ENCODE assay signal across 1 fruit fly cellular context in genomic region chr3L:17999406-18000101, dm6.
TF ChIP-seq lines count a peak whose summit lies in the region.

No protein-coding gene starts in this region.

TF ChIP-seq in whole organism, embryonic, 481 proteins besides CTCF, POLR2A, EP300 and RAD21 (continued from another document):
- TF ChIP-seq CG10147 (GFP tag; optimal IDR thresholded peaks at IDR 0.05; lab: Kevin White, UChicago): peak; percentile 96
- peak; percentile 92 for TF ChIP-seq Atf-2 (GFP tag; optimal IDR thresholded peaks at IDR 0.05; lab: Kevin White, UChicago)
- peak; percentile 28; the same call in 3 of the 4 replicates for TF ChIP-seq Gug (GFP tag; IDR thresholded peaks at IDR 0.05; lab: Robert Waterston, UW)
- TF ChIP-seq CG18764 (GFP tag; optimal IDR thresholded peaks at IDR 0.05; lab: Kevin White, UChicago): peak; percentile 70
- TF ChIP-seq ftz-f1 (GFP tag; optimal IDR thresholded peaks at IDR 0.05; lab: Kevin White, UChicago): peak; percentile 79
- TF ChIP-seq CG10274 (GFP tag; optimal IDR thresholded peaks at IDR 0.05; lab: Kevin White, UChicago): peak; percentile 86
- TF ChIP-seq CG30431 (GFP tag; optimal IDR thresholded peaks at IDR 0.05; lab: Kevin White, UChicago): peak; percentile 72
- peak; percentile 94 for TF ChIP-seq CG11504 (tag; optimal IDR thresholded peaks at IDR 0.05; lab: Kevin White, UChicago)
- peak; percentile 94 for TF ChIP-seq D19A (tag; optimal IDR thresholded peaks at IDR 0.05; lab: Kevin White, UChicago)
- TF ChIP-seq CG9876 (GFP tag; optimal IDR thresholded peaks at IDR 0.05; lab: Kevin White, UChicago): peak; percentile 71
- peak; percentile 89 for TF ChIP-seq CG4854 (GFP tag; optimal IDR thresholded peaks at IDR 0.05; lab: Kevin White, UChicago)
- peak; percentile 77 for TF ChIP-seq Aef1 (GFP tag; IDR thresholded peaks at IDR 0.05; lab: Robert Waterston, UW)
- TF ChIP-seq CG4820 (GFP tag; optimal IDR thresholded peaks at IDR 0.05; lab: Kevin White, UChicago): peak; percentile 100
- TF ChIP-seq HmgZ (tag; optimal IDR thresholded peaks at IDR 0.05; lab: Kevin White, UChicago): peak; percentile 93
- peak; percentile 96 for TF ChIP-seq CG13624 (GFP tag; optimal IDR thresholded peaks at IDR 0.05; lab: Kevin White, UChicago)
- peak; percentile 92 for TF ChIP-seq en (GFP tag; optimal IDR thresholded peaks at IDR 0.05; lab: Kevin White, UChicago)
- peak; percentile 36 for TF ChIP-seq stwl (tag; optimal IDR thresholded peaks at IDR 0.05; lab: Kevin White, UChicago)
- peak; percentile 96 for TF ChIP-seq CHES-1-like (GFP tag; optimal IDR thresholded peaks at IDR 0.05; lab: Kevin White, UChicago)
- peak; percentile 61; the same call in 1 of the 2 replicates for TF ChIP-seq MBD-R2 (GFP tag; IDR thresholded peaks at IDR 0.05; lab: Robert Waterston, UW)
- peak; percentile 93 for TF ChIP-seq dm (GFP tag; optimal IDR thresholded peaks at IDR 0.05; lab: Kevin White, UChicago)
- TF ChIP-seq ase (GFP tag; IDR thresholded peaks at IDR 0.05; lab: Robert Waterston, UW): peak; percentile 66; the same call in 2 of the 3 replicates
- peak; percentile 90 to 94 for TF ChIP-seq bsh (GFP tag; optimal IDR thresholded peaks at IDR 0.05; lab: Kevin White, UChicago)
- TF ChIP-seq CG6683 (GFP tag; optimal IDR thresholded peaks at IDR 0.05; lab: Kevin White, UChicago): peak; percentile 88
- no peak for TF ChIP-seq ham (GFP tag; IDR thresholded peaks at IDR 0.05; lab: Robert Waterston, UW)
- TF ChIP-seq CG30403 (GFP tag; optimal IDR thresholded peaks at IDR 0.05; lab: Kevin White, UChicago): peak; percentile 94
- peak; percentile 60 for TF ChIP-seq MTF-1 (GFP tag; optimal IDR thresholded peaks at IDR 0.05; lab: Kevin White, UChicago; ENCODE audit: borderline replicate concordance)
- TF ChIP-seq CG10209 (GFP tag; optimal IDR thresholded peaks at IDR 0.05; lab: Kevin White, UChicago): peak; percentile 93
- peak; percentile 96 for TF ChIP-seq dmrt11E (tag; optimal IDR thresholded peaks at IDR 0.05; lab: Kevin White, UChicago)
- TF ChIP-seq hbn (GFP tag; IDR thresholded peaks at IDR 0.05; lab: Robert Waterston, UW; ENCODE audit: partially characterized antibody): no peak
- peak; percentile 21 for TF ChIP-seq MESR4 (GFP tag; optimal IDR thresholded peaks at IDR 0.05; lab: Kevin White, UChicago)
- peak; percentile 65; the same call in 2 of the 3 replicates for TF ChIP-seq CG2889 (GFP tag; IDR thresholded peaks at IDR 0.05; lab: Robert Waterston, UW)
- no peak for TF ChIP-seq CG7745 (tag; optimal IDR thresholded peaks at IDR 0.05; lab: Kevin White, UChicago)
- peak; percentile 94 for TF ChIP-seq CG17361 (GFP tag; IDR thresholded peaks at IDR 0.05; lab: Robert Waterston, UW)
- TF ChIP-seq zen (tag; optimal IDR thresholded peaks at IDR 0.05; lab: Kevin White, UChicago): peak; percentile 93
- peak; percentile 91 for TF ChIP-seq fu2 (GFP tag; optimal IDR thresholded peaks at IDR 0.05; lab: Kevin White, UChicago)
- no peak for TF ChIP-seq CG11085 (GFP tag; IDR thresholded peaks at IDR 0.05; lab: Robert Waterston, UW)
- TF ChIP-seq Sox100B (GFP tag; optimal IDR thresholded peaks at IDR 0.05; lab: Kevin White, UChicago): peak; percentile 95
- TF ChIP-seq CG9932 (GFP tag; IDR thresholded peaks at IDR 0.05; lab: Robert Waterston, UW): peak; percentile 81
- TF ChIP-seq CG6791 (GFP tag; IDR thresholded peaks at IDR 0.05; lab: Robert Waterston, UW; ENCODE audit: partially characterized antibody): peak; percentile 51; the same call in 1 of the 3 replicates
- peak; percentile 79 for TF ChIP-seq CG3163 (GFP tag; optimal IDR thresholded peaks at IDR 0.05; lab: Kevin White, UChicago)
- TF ChIP-seq ranshi (GFP tag; IDR thresholded peaks at IDR 0.05; lab: Robert Waterston, UW): peak; percentile 78; the same call in 1 of the 2 replicates
- peak; percentile 26 to 79 for TF ChIP-seq insv (GFP tag; optimal IDR thresholded peaks at IDR 0.05; lab: Kevin White, UChicago)
- TF ChIP-seq shn (GFP tag; optimal IDR thresholded peaks at IDR 0.05; lab: Kevin White, UChicago): peak; percentile 96
- TF ChIP-seq sisA (GFP tag; IDR thresholded peaks at IDR 0.05; lab: Robert Waterston, UW): peak; percentile 64
- TF ChIP-seq twi (tag; optimal IDR thresholded peaks at IDR 0.05; lab: Kevin White, UChicago): peak; percentile 95
- TF ChIP-seq CG6854 (GFP tag; optimal IDR thresholded peaks at IDR 0.05; lab: Kevin White, UChicago): peak; percentile 92
- peak; percentile 80 for TF ChIP-seq Bdp1 (GFP tag; optimal IDR thresholded peaks at IDR 0.05; lab: Kevin White, UChicago)
- peak; percentile 65 for TF ChIP-seq CG3995 (GFP tag; optimal IDR thresholded peaks at IDR 0.05; lab: Kevin White, UChicago)
- peak; percentile 78 for TF ChIP-seq chm (GFP tag; IDR thresholded peaks at IDR 0.05; lab: Robert Waterston, UW)
- TF ChIP-seq sr (GFP tag; IDR thresholded peaks at IDR 0.05; lab: Robert Waterston, UW): peak; percentile 6; the same call in 1 of the 3 replicates
- peak; percentile 87 for TF ChIP-seq CG32532 (GFP tag; IDR thresholded peaks at IDR 0.05; lab: Robert Waterston, UW)
- peak; percentile 78 for TF ChIP-seq CG7357 (GFP tag; IDR thresholded peaks at IDR 0.05; lab: Robert Waterston, UW)
- TF ChIP-seq Usf (GFP tag; optimal IDR thresholded peaks at IDR 0.05; lab: Kevin White, UChicago): peak; percentile 84
- TF ChIP-seq Rx (GFP tag; IDR thresholded peaks at IDR 0.05; lab: Robert Waterston, UW): peak; percentile 80
- TF ChIP-seq Fer1 (GFP tag; optimal IDR thresholded peaks at IDR 0.05; lab: Kevin White, UChicago): peak; percentile 97
- peak; percentile 94 for TF ChIP-seq CG15269 (tag; optimal IDR thresholded peaks at IDR 0.05; lab: Kevin White, UChicago)
- TF ChIP-seq schlank (tag; optimal IDR thresholded peaks at IDR 0.05; lab: Kevin White, UChicago): peak; percentile 68
- TF ChIP-seq CG17186 (GFP tag; optimal IDR thresholded peaks at IDR 0.05; lab: Kevin White, UChicago): peak; percentile 79
- TF ChIP-seq trem (tag; optimal IDR thresholded peaks at IDR 0.05; lab: Kevin White, UChicago): peak; percentile 90
- peak; percentile 91 for TF ChIP-seq bab2 (GFP tag; optimal IDR thresholded peaks at IDR 0.05; lab: Kevin White, UChicago)
- peak; percentile 92 for TF ChIP-seq CG12104 (GFP tag; optimal IDR thresholded peaks at IDR 0.05; lab: Kevin White, UChicago)
- peak; percentile 60 for TF ChIP-seq sima (GFP tag; optimal IDR thresholded peaks at IDR 0.05; lab: Kevin White, UChicago)
- peak; percentile 97 for TF ChIP-seq CG8924 (tag; optimal IDR thresholded peaks at IDR 0.05; lab: Kevin White, UChicago)
- TF ChIP-seq pb (GFP tag; optimal IDR thresholded peaks at IDR 0.05; lab: Kevin White, UChicago): peak; percentile 95
- peak; percentile 71 for TF ChIP-seq ap (GFP tag; IDR thresholded peaks at IDR 0.05; lab: Robert Waterston, UW)
- TF ChIP-seq inv (GFP tag; IDR thresholded peaks at IDR 0.05; lab: Robert Waterston, UW; ENCODE audit: partially characterized antibody): no peak
- TF ChIP-seq zfh1 (GFP tag; IDR thresholded peaks at IDR 0.05; lab: Robert Waterston, UW): peak; percentile 86
- TF ChIP-seq HLH54F (GFP tag; optimal IDR thresholded peaks at IDR 0.05; lab: Kevin White, UChicago): peak; percentile 91
- peak; percentile 68 for TF ChIP-seq TFAM (GFP tag; optimal IDR thresholded peaks at IDR 0.05; lab: Kevin White, UChicago)
- TF ChIP-seq CG9727 (GFP tag; optimal IDR thresholded peaks at IDR 0.05; lab: Kevin White, UChicago): peak; percentile 98
- no peak for TF ChIP-seq usp (GFP tag; optimal IDR thresholded peaks at IDR 0.05; lab: Kevin White, UChicago)
- TF ChIP-seq CG11247 (GFP tag; IDR thresholded peaks at IDR 0.05; lab: Robert Waterston, UW): peak; percentile 72; the same call in 1 of the 2 replicates
- peak; percentile 82 for TF ChIP-seq H15 (GFP tag; IDR thresholded peaks at IDR 0.05; lab: Robert Waterston, UW)
- TF ChIP-seq pum (GFP tag; optimal IDR thresholded peaks at IDR 0.05; lab: Kevin White, UChicago): peak; percentile 89
- TF ChIP-seq Myb (GFP tag; optimal IDR thresholded peaks at IDR 0.05; lab: Kevin White, UChicago): peak; percentile 81
- peak; percentile 88 for TF ChIP-seq esg (GFP tag; conservative IDR thresholded peaks at IDR 0.05; lab: Robert Waterston, UW)
- TF ChIP-seq gsb (GFP tag; IDR thresholded peaks at IDR 0.05; lab: Robert Waterston, UW): peak; percentile 69
- TF ChIP-seq CG7271 (tag; optimal IDR thresholded peaks at IDR 0.05; lab: Kevin White, UChicago): peak; percentile 60
- peak; percentile 91 for TF ChIP-seq Hmr (GFP tag; optimal IDR thresholded peaks at IDR 0.05; lab: Kevin White, UChicago)
- TF ChIP-seq vnd (GFP tag; IDR thresholded peaks at IDR 0.05; lab: Robert Waterston, UW; ENCODE audit: partially characterized antibody): no peak
- TF ChIP-seq CG5953 (GFP tag; IDR thresholded peaks at IDR 0.05; lab: Robert Waterston, UW): peak; percentile 69; the same call in 1 of the 2 replicates
- TF ChIP-seq toy (GFP tag; IDR thresholded peaks at IDR 0.05; lab: Robert Waterston, UW): no peak
- peak; percentile 43 for TF ChIP-seq fd102C (GFP tag; optimal IDR thresholded peaks at IDR 0.05; lab: Kevin White, UChicago)
- TF ChIP-seq CG12769 (tag; optimal IDR thresholded peaks at IDR 0.05; lab: Kevin White, UChicago): peak; percentile 91
- TF ChIP-seq br (optimal IDR thresholded peaks at IDR 0.05; lab: Kevin White, UChicago): no peak
- peak; percentile 79 for TF ChIP-seq CG14014 (GFP tag; IDR thresholded peaks at IDR 0.05; lab: Robert Waterston, UW)
- peak; percentile 95 for TF ChIP-seq tin (GFP tag; optimal IDR thresholded peaks at IDR 0.05; lab: Kevin White, UChicago)
- TF ChIP-seq ewg (GFP tag; optimal IDR thresholded peaks at IDR 0.05; lab: Kevin White, UChicago): peak; percentile 81
- TF ChIP-seq Sry-β (GFP tag; optimal IDR thresholded peaks at IDR 0.05; lab: Kevin White, UChicago): peak; percentile 41
- peak; percentile 89 for TF ChIP-seq Atf3 (GFP tag; optimal IDR thresholded peaks at IDR 0.05; lab: Kevin White, UChicago)
- TF ChIP-seq CG7372 (GFP tag; IDR thresholded peaks at IDR 0.05; lab: Robert Waterston, UW): peak; percentile 84
- TF ChIP-seq CG12071 (GFP tag; optimal IDR thresholded peaks at IDR 0.05; lab: Kevin White, UChicago): peak; percentile 87
- TF ChIP-seq Lpt (GFP tag; optimal IDR thresholded peaks at IDR 0.05; lab: Kevin White, UChicago): no peak
- peak; percentile 82 for TF ChIP-seq Hmx (GFP tag; optimal IDR thresholded peaks at IDR 0.05; lab: Kevin White, UChicago)
- peak; percentile 32; the same call in 1 of the 2 replicates for TF ChIP-seq Lim3 (GFP tag; IDR thresholded peaks at IDR 0.05; lab: Robert Waterston, UW)
- peak; percentile 97 for TF ChIP-seq nmo (GFP tag; optimal IDR thresholded peaks at IDR 0.05; lab: Kevin White, UChicago)
- no peak for TF ChIP-seq D (optimal IDR thresholded peaks at IDR 0.05; lab: Kevin White, UChicago)
- TF ChIP-seq D (GFP tag; optimal IDR thresholded peaks at IDR 0.05; lab: Kevin White, UChicago): peak; percentile 93
- TF ChIP-seq CG2712 (tag; optimal IDR thresholded peaks at IDR 0.05; lab: Kevin White, UChicago): peak; percentile 98
- TF ChIP-seq CG31388 (GFP tag; optimal IDR thresholded peaks at IDR 0.05; lab: Kevin White, UChicago): peak; percentile 67
- TF ChIP-seq klu (GFP tag; IDR thresholded peaks at IDR 0.05; lab: Robert Waterston, UW): peak; percentile 75
- peak; percentile 87 for TF ChIP-seq Asciz (GFP tag; optimal IDR thresholded peaks at IDR 0.05; lab: Kevin White, UChicago)
- TF ChIP-seq croc (GFP tag; conservative IDR thresholded peaks at IDR 0.05; lab: Robert Waterston, UW): peak; percentile 85
- peak; percentile 92 for TF ChIP-seq scrt (GFP tag; optimal IDR thresholded peaks at IDR 0.05; lab: Kevin White, UChicago)
- peak; percentile 95 for TF ChIP-seq CG12236 (GFP tag; optimal IDR thresholded peaks at IDR 0.05; lab: Kevin White, UChicago)
- peak; percentile 44 for TF ChIP-seq ab (GFP tag; optimal IDR thresholded peaks at IDR 0.05; lab: Kevin White, UChicago)
- TF ChIP-seq ems (GFP tag; optimal IDR thresholded peaks at IDR 0.05; lab: Kevin White, UChicago): peak; percentile 93
- peak; percentile 100 for TF ChIP-seq sens (GFP tag; lab: Kevin White, UChicago)
- TF ChIP-seq Opbp (GFP tag; IDR thresholded peaks at IDR 0.05; lab: Robert Waterston, UW; ENCODE audit: partially characterized antibody): peak; percentile 63; the same call in 2 of the 3 replicates
- TF ChIP-seq Dip3 (GFP tag; optimal IDR thresholded peaks at IDR 0.05; lab: Kevin White, UChicago): peak; percentile 89
- peak; percentile 93 for TF ChIP-seq pho (GFP tag; optimal IDR thresholded peaks at IDR 0.05; lab: Kevin White, UChicago)
- peak; percentile 74 for TF ChIP-seq CG14965 (GFP tag; optimal IDR thresholded peaks at IDR 0.05; lab: Kevin White, UChicago; ENCODE audit: borderline replicate concordance)
- peak; percentile 75; the same call in 2 of the 3 replicates for TF ChIP-seq CG2199 (GFP tag; IDR thresholded peaks at IDR 0.05; lab: Robert Waterston, UW)
- peak; percentile 85 for TF ChIP-seq gsb-n (tag; optimal IDR thresholded peaks at IDR 0.05; lab: Kevin White, UChicago)
- TF ChIP-seq h (optimal IDR thresholded peaks at IDR 0.05; lab: Kevin White, UChicago): no peak
- peak; percentile 96 for TF ChIP-seq CG13424 (tag; optimal IDR thresholded peaks at IDR 0.05; lab: Kevin White, UChicago)
- peak; percentile 87 for TF ChIP-seq CG1832 (GFP tag; optimal IDR thresholded peaks at IDR 0.05; lab: Kevin White, UChicago)
- TF ChIP-seq zfh2 (GFP tag; optimal IDR thresholded peaks at IDR 0.05; lab: Kevin White, UChicago): peak; percentile 85
- TF ChIP-seq Trl (optimal IDR thresholded peaks at IDR 0.05; lab: Kevin White, UChicago): peak; percentile 76 to 86
- TF ChIP-seq Trl (GFP tag; optimal IDR thresholded peaks at IDR 0.05; lab: Kevin White, UChicago): peak; percentile 89
- TF ChIP-seq CG15479 (GFP tag; optimal IDR thresholded peaks at IDR 0.05; lab: Kevin White, UChicago): peak; percentile 47
- peak; percentile 65; the same call in 2 of the 4 replicates for TF ChIP-seq chinmo (GFP tag; IDR thresholded peaks at IDR 0.05; lab: Robert Waterston, UW; ENCODE audit: partially characterized antibody)
- peak; percentile 96 for TF ChIP-seq CG31441 (GFP tag; IDR thresholded peaks at IDR 0.05; lab: Robert Waterston, UW)
- peak; percentile 97 for TF ChIP-seq CG17829 (tag; optimal IDR thresholded peaks at IDR 0.05; lab: Kevin White, UChicago)
- peak; percentile 82 for TF ChIP-seq Adf1 (GFP tag; IDR thresholded peaks at IDR 0.05; lab: Robert Waterston, UW)
